Fruit fly (Drosophila melanogaster): Measurements from ENCODE around the gene Psn.

Psn gene

DNA sequence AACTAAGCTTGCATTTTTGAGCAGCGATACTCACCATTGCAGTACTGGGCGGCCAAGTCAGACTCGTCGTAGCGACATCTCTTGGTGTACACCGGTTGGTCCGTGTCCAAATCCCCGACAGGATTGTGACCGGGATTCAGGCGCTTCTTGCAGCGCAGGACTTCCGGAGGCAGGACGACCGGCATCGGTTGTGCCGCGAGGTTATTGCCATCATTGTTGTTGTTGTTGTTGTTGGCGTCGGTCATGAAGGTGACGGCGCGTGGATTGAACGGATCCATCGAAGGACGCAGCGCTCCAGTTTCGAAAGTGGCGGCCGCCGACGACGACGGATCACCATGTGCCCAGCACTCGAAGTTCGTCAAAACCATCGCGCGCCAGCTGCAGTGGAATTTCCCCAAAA lies 40.3 kb downstream of the Psn start:
- TF ChIP-seq Sp1 (GFP tag; optimal IDR thresholded peaks at IDR 0.05) (no peak), usp (GFP tag; optimal IDR thresholded peaks at IDR 0.05) (no peak), Rel (GFP tag; optimal IDR thresholded peaks at IDR 0.05) (no peak), Rel (tag; optimal IDR thresholded peaks at IDR 0.05) (no peak), sage (GFP tag; optimal IDR thresholded peaks at IDR 0.05) (no peak), Abd-B (GFP tag; optimal IDR thresholded peaks at IDR 0.05) (no peak), ey (GFP tag; optimal IDR thresholded peaks at IDR 0.05) (no peak), Dif (GFP tag; optimal IDR thresholded peaks at IDR 0.05; ENCODE audit: partially characterized antibody) (no peak), foxo (GFP tag; optimal IDR thresholded peaks at IDR 0.05) (no peak), Myc (optimal IDR thresholded peaks at IDR 0.05) (no peak), woc (GFP tag; optimal IDR thresholded peaks at IDR 0.05) (no peak), brk (GFP tag; optimal IDR thresholded peaks at IDR 0.05) (no peak), Dfd (GFP tag; optimal IDR thresholded peaks at IDR 0.05) (no peak), Mio (GFP tag; optimal IDR thresholded peaks at IDR 0.05) (no peak), OdsH (GFP tag; optimal IDR thresholded peaks at IDR 0.05) (no peak), psq (GFP tag; optimal IDR thresholded peaks at IDR 0.05) (no peak), Hnf4 (GFP tag; optimal IDR thresholded peaks at IDR 0.05) (no peak), h (GFP tag; optimal IDR thresholded peaks at IDR 0.05) (no peak), HLH106 (tag; optimal IDR thresholded peaks at IDR 0.05) (no peak), br (GFP tag; optimal IDR thresholded peaks at IDR 0.05) (no peak)

DNA sequence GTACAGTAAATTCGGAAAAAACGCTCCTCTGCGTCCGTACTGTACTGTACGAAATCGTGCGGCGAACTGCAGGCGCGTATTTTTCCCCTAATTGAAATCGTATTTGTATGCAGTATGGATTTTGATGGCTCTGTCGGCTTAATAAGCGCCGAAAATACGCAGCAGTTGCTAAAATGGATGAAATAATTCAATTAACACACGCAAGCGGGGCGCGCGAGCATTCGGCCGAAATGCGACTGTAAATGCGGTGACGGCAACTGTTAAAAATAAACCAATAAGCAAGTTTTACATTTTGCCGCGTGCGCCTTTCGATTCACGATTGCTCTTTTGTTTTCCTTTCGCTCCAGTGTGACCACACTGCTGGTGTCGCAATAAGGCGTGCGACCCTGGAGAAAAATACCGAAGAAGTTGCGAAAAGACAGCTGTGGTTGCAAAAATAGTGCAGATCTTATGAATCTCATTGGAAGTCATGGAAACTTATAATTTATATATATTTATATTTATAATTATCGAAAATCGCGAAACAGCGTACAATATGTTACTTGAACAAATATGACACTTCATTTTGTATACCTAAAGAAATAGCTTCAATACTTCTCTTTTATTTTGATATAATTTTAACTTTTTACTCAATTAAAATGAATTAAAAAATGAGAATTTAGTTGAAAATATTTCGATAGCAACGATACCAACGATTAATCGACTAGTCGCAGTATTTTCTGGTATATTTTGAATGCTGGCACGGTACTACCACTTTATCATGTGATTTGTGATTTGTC lies 40.9 kb downstream of the Psn start, which contains the start of the genes CG32428 and CG5969:
Gene CG32428, minus strand, starts transcription at position 703 of the 779 bp plus-strand sequence.
Gene CG5969, plus strand, starts transcription at position 763 of the 779 bp plus-strand sequence.
- TF ChIP-seq dsf (GFP tag; optimal IDR thresholded peaks at IDR 0.05; ENCODE audit: borderline replicate concordance) (no peak), fru (GFP tag; optimal IDR thresholded peaks at IDR 0.05) (no peak), Jra (GFP tag; optimal IDR thresholded peaks at IDR 0.05) (peak; percentile 12), Mio (GFP tag; optimal IDR thresholded peaks at IDR 0.05) (no peak), Rel (GFP tag; optimal IDR thresholded peaks at IDR 0.05) (no peak), Rel (tag; optimal IDR thresholded peaks at IDR 0.05) (peak; percentile 66), foxo (GFP tag; optimal IDR thresholded peaks at IDR 0.05) (peak in 1 of 2 experiments; percentile 71), Myc (optimal IDR thresholded peaks at IDR 0.05) (no peak), dl (GFP tag; optimal IDR thresholded peaks at IDR 0.05; ENCODE audit: insufficient read depth in 1 of 2, partially characterized antibody in 2 of 2) (no peak), brk (GFP tag; optimal IDR thresholded peaks at IDR 0.05) (peak; percentile 57), woc (GFP tag; optimal IDR thresholded peaks at IDR 0.05) (peak; percentile 33), Abd-B (GFP tag; optimal IDR thresholded peaks at IDR 0.05) (no peak), rgr (GFP tag; optimal IDR thresholded peaks at IDR 0.05) (peak; percentile 49), ey (GFP tag; optimal IDR thresholded peaks at IDR 0.05) (peak; percentile 13), GATAd (GFP tag; optimal IDR thresholded peaks at IDR 0.05) (peak; percentile 32), Dfd (GFP tag; optimal IDR thresholded peaks at IDR 0.05) (no peak), sv (GFP tag; optimal IDR thresholded peaks at IDR 0.05) (no peak), Hr78 (GFP tag; optimal IDR thresholded peaks at IDR 0.05) (no peak), h (GFP tag; optimal IDR thresholded peaks at IDR 0.05) (peak; percentile 71), OdsH (GFP tag; optimal IDR thresholded peaks at IDR 0.05) (peak; percentile 18), Dif (GFP tag; optimal IDR thresholded peaks at IDR 0.05; ENCODE audit: partially characterized antibody) (no peak), dmrt93B (GFP tag; optimal IDR thresholded peaks at IDR 0.05) (peak; percentile 47), Sp1 (GFP tag; optimal IDR thresholded peaks at IDR 0.05) (peak; percentile 66), sage (GFP tag; optimal IDR thresholded peaks at IDR 0.05) (peak; percentile 29), Hr83 (GFP tag; optimal IDR thresholded peaks at IDR 0.05; ENCODE audit: poor library complexity, severe bottlenecking) (peak; percentile 38), lola (GFP tag; optimal IDR thresholded peaks at IDR 0.05) (no peak), tai (GFP tag; optimal IDR thresholded peaks at IDR 0.05) (peak; percentile 69), HLH106 (tag; optimal IDR thresholded peaks at IDR 0.05) (peak; percentile 83), CG9705 (GFP tag; optimal IDR thresholded peaks at IDR 0.05) (peak; percentile 39), CG32264 (GFP tag; optimal IDR thresholded peaks at IDR 0.05) (no peak), psq (GFP tag; optimal IDR thresholded peaks at IDR 0.05) (peak; percentile 91), N (GFP tag; optimal IDR thresholded peaks at IDR 0.05) (no peak), Hnf4 (GFP tag; optimal IDR thresholded peaks at IDR 0.05) (peak; percentile 47), CrebA (GFP tag; optimal IDR thresholded peaks at IDR 0.05; ENCODE audit: borderline replicate concordance) (peak; percentile 38)

Measured in whole organism, wandering third instar larva.